Fruit fly (Drosophila melanogaster) whole organism, embryonic: Measurements from ENCODE around the gene hob.

Experiments used
- Aef1 ChIP-seq: fragments of 200-800 bp; sonication (Bioruptor generic); IDR thresholded peaks from 3 replicates; pipeline ENCODE4 v1.3.6; 2022; ENCODE audit warnings: missing biosample characterization, missing genetic modification characterization
- Atf-2 ChIP-seq: fragments of 200-800 bp; sonication (Bioruptor generic); optimal IDR thresholded peaks from 2 replicates; lab custom pipeline; 2016; ENCODE audit warnings: missing biosample characterization, missing genetic modification characterization
- C15 ChIP-seq: fragments of 200-800 bp; sonication (Bioruptor generic); IDR thresholded peaks from 3 replicates; pipeline ENCODE4 v1.3.6; 2022; ENCODE audit warnings: missing biosample characterization, missing genetic modification characterization
- CG10959 ChIP-seq: fragments of 200-800 bp; sonication (Bioruptor generic); IDR thresholded peaks from 2 replicates; pipeline ENCODE4 v1.3.6; 2022; ENCODE audit warnings: missing biosample characterization, missing genetic modification characterization
- CG11695 ChIP-seq: fragments of 200-800 bp; sonication (Bioruptor generic); IDR thresholded peaks from 3 replicates; pipeline ENCODE4 v1.3.6; 2022; ENCODE audit warnings: missing biosample characterization, missing genetic modification characterization
- CG11696 ChIP-seq: fragments of 200-800 bp; sonication (Bioruptor generic); IDR thresholded peaks from 2 replicates; pipeline ENCODE4 v1.3.6; 2022; ENCODE audit warnings: missing biosample characterization, missing genetic modification characterization
- CG11723 ChIP-seq: fragments of 200-800 bp; sonication (Bioruptor generic); optimal IDR thresholded peaks from 2 replicates; lab custom pipeline; 2017; ENCODE audit warnings: missing biosample characterization, mild to moderate bottlenecking, missing genetic modification characterization
- CG1233 ChIP-seq: fragments of 200-800 bp; sonication (Bioruptor generic); optimal IDR thresholded peaks from 4 replicates; lab custom pipeline; 2018; ENCODE audit warnings: missing biosample characterization, mild to moderate bottlenecking, missing genetic modification characterization
- CG13123 ChIP-seq: fragments of 200-800 bp; sonication (Bioruptor generic); optimal IDR thresholded peaks from 2 replicates; lab custom pipeline; 2016; ENCODE audit warnings: missing biosample characterization, missing genetic modification characterization
- CG13287 ChIP-seq: fragments of 200-800 bp; sonication (Bioruptor generic); IDR thresholded peaks from 2 replicates; pipeline ENCODE4 v1.3.6; 2022; ENCODE audit warnings: missing biosample characterization, missing genetic modification characterization; ENCODE audit not compliant: partially characterized antibody
- CG17186 ChIP-seq: fragments of 200-800 bp; sonication (Bioruptor generic); optimal IDR thresholded peaks from 3 replicates; lab custom pipeline; 2017; ENCODE audit warnings: missing biosample characterization, missing genetic modification reagents, missing genetic modification characterization
- CG17912 ChIP-seq: fragments of 200-800 bp; sonication (Bioruptor generic); optimal IDR thresholded peaks from 2 replicates; lab custom pipeline; 2018; ENCODE audit warnings: missing biosample characterization, mild to moderate bottlenecking, missing genetic modification characterization
- CG1832 ChIP-seq: fragments of 200-800 bp; sonication (Bioruptor generic); optimal IDR thresholded peaks from 2 replicates; lab custom pipeline; 2017; ENCODE audit warnings: missing biosample characterization, mild to moderate bottlenecking, missing genetic modification characterization, inconsistent platforms
- CG18599 ChIP-seq: fragments of 200-800 bp; sonication (Bioruptor generic); optimal IDR thresholded peaks from 3 replicates; lab custom pipeline; 2017; ENCODE audit warnings: missing biosample characterization, missing genetic modification characterization, mild to moderate bottlenecking, moderate library complexity, missing genetic modification reagents
- CG2120 ChIP-seq: fragments of 200-800 bp; sonication (Bioruptor generic); optimal IDR thresholded peaks from 3 replicates; lab custom pipeline; 2016; ENCODE audit warnings: missing biosample characterization, missing genetic modification characterization
- CG30431 ChIP-seq: fragments of 200-800 bp; sonication (Bioruptor generic); optimal IDR thresholded peaks from 2 replicates; lab custom pipeline; 2017; ENCODE audit warnings: missing biosample characterization, missing genetic modification characterization
- CG31441 ChIP-seq: fragments of 200-800 bp; sonication (Bioruptor generic); IDR thresholded peaks from 2 replicates; pipeline ENCODE4 v1.3.6; 2022; ENCODE audit warnings: missing biosample characterization, missing genetic modification characterization
- CG3281 ChIP-seq: fragments of 200-800 bp; sonication (Bioruptor generic); optimal IDR thresholded peaks from 3 replicates; lab custom pipeline; 2017; ENCODE audit warnings: missing biosample characterization, mild to moderate bottlenecking, missing genetic modification characterization
- CG4854 ChIP-seq: fragments of 200-800 bp; sonication (Bioruptor generic); optimal IDR thresholded peaks from 2 replicates; lab custom pipeline; 2016; ENCODE audit warnings: missing biosample characterization, missing genetic modification characterization, inconsistent platforms
- CG6813 ChIP-seq: fragments of 200-800 bp; sonication (Bioruptor generic); optimal IDR thresholded peaks from 2 replicates; lab custom pipeline; 2017; ENCODE audit warnings: missing biosample characterization, missing genetic modification characterization, mild to moderate bottlenecking, moderate library complexity, missing genetic modification reagents
- CkIIα-i1 ChIP-seq: fragments of 200-800 bp; sonication (Bioruptor generic); IDR thresholded peaks from 2 replicates; pipeline ENCODE4 v1.3.6; 2022; ENCODE audit warnings: missing biosample characterization, missing genetic modification characterization
- D19A ChIP-seq: fragments of 200-800 bp; optimal IDR thresholded peaks from 3 replicates; lab custom pipeline; 2019; ENCODE audit warnings: missing biosample characterization, mild to moderate bottlenecking, missing genetic modification characterization, moderate library complexity
- Dbx ChIP-seq: fragments of 200-800 bp; sonication (Bioruptor generic); IDR thresholded peaks from 3 replicates; pipeline ENCODE4 v1.3.6; 2022; ENCODE audit warnings: missing biosample characterization, missing genetic modification characterization
- Dip2 ChIP-seq: fragments of 200-800 bp; sonication (Bioruptor generic); IDR thresholded peaks from 2 replicates; pipeline ENCODE4 v1.3.6; 2022; ENCODE audit warnings: missing biosample characterization, missing genetic modification characterization
- Doc2 ChIP-seq: fragments of 200-800 bp; sonication (Bioruptor generic); IDR thresholded peaks from 2 replicates; pipeline ENCODE4 v1.3.6; 2022; ENCODE audit warnings: missing biosample characterization, missing genetic modification characterization
- Ets65A ChIP-seq: fragments of 200-800 bp; sonication (Bioruptor generic); peaks from one replicate; lab custom pipeline; 2016; ENCODE audit warnings: missing biosample characterization, missing genetic modification characterization
- HmgD ChIP-seq: fragments of 200-800 bp; sonication (Bioruptor generic); optimal IDR thresholded peaks from 3 replicates; lab custom pipeline; 2016; ENCODE audit warnings: missing biosample characterization, missing genetic modification characterization
- Hmr ChIP-seq: fragments of 200-800 bp; sonication (Bioruptor generic); optimal IDR thresholded peaks from 3 replicates; lab custom pipeline; 2017; ENCODE audit warnings: mild to moderate bottlenecking, missing biosample characterization, missing genetic modification reagents, missing genetic modification characterization
- Kr ChIP-seq: fragments of 200-800 bp; sonication (Bioruptor generic); optimal IDR thresholded peaks from 2 replicates; lab custom pipeline; 2017; ENCODE audit warnings: missing biosample characterization, mild to moderate bottlenecking, missing genetic modification characterization
- Max ChIP-seq: fragments of 200-800 bp; sonication (Bioruptor generic); optimal IDR thresholded peaks from 2 replicates; lab custom pipeline; 2016; ENCODE audit warnings: missing biosample characterization, mild to moderate bottlenecking, missing genetic modification characterization
- Nf-YB ChIP-seq: fragments of 200-800 bp; sonication (Bioruptor generic); optimal IDR thresholded peaks from 3 replicates; lab custom pipeline; 2019; ENCODE audit warnings: missing biosample characterization, mild to moderate bottlenecking, missing genetic modification characterization, moderate library complexity
- Optix ChIP-seq: fragments of 200-800 bp; sonication (Bioruptor generic); IDR thresholded peaks from 3 replicates; pipeline ENCODE4 v1.3.6; 2022; ENCODE audit warnings: missing biosample characterization, missing genetic modification characterization
- Spps ChIP-seq: fragments of 200-800 bp; sonication (Bioruptor generic); optimal IDR thresholded peaks from 2 replicates; lab custom pipeline; 2018; ENCODE audit warnings: missing biosample characterization, mild to moderate bottlenecking, missing genetic modification characterization
- TFAM ChIP-seq: fragments of 200-800 bp; sonication (Bioruptor generic); optimal IDR thresholded peaks from 2 replicates; lab custom pipeline; 2017; ENCODE audit warnings: missing biosample characterization, missing genetic modification characterization, inconsistent platforms
- Trl ChIP-seq, 3 experiments: fragments of >200 bp in 2 of 3; fragments of 200-800 bp in 1 of 3; sonication (Bioruptor generic) in 1 of 3; optimal IDR thresholded peaks; 2 replicates in 1 of 3; 3 replicates in 2 of 3; lab custom pipeline; 2016 to 2017; ENCODE audit warnings: missing biosample characterization in 1 of 3, missing genetic modification characterization in 1 of 3
- chif ChIP-seq, 2 experiments: fragments of 200-800 bp; sonication (Bioruptor generic); optimal IDR thresholded peaks; 3 replicates each; lab custom pipeline; 2016; ENCODE audit warnings: missing biosample characterization in 2 of 2, missing genetic modification characterization in 2 of 2
- crc ChIP-seq: fragments of 200-800 bp; sonication (Bioruptor generic); optimal IDR thresholded peaks from 2 replicates; lab custom pipeline; 2016; ENCODE audit warnings: missing biosample characterization, missing genetic modification characterization
- ewg ChIP-seq: fragments of 200-800 bp; sonication (Bioruptor generic); optimal IDR thresholded peaks from 3 replicates; lab custom pipeline; 2017; ENCODE audit warnings: mild to moderate bottlenecking, missing biosample characterization, missing genetic modification reagents, missing genetic modification characterization
- ftz-f1 ChIP-seq: fragments of 200-800 bp; sonication (Bioruptor generic); optimal IDR thresholded peaks from 2 replicates; lab custom pipeline; 2016; ENCODE audit warnings: missing biosample characterization, missing genetic modification characterization
- fu2 ChIP-seq: fragments of 200-800 bp; sonication (Bioruptor generic); optimal IDR thresholded peaks from 2 replicates; lab custom pipeline; 2016; ENCODE audit warnings: missing biosample characterization, missing genetic modification characterization
- gem ChIP-seq: fragments of 200-800 bp; sonication (Bioruptor generic); optimal IDR thresholded peaks from 2 replicates; lab custom pipeline; 2019; ENCODE audit warnings: missing biosample characterization, mild to moderate bottlenecking, missing genetic modification characterization, moderate library complexity
- grau ChIP-seq: fragments of 200-800 bp; optimal IDR thresholded peaks from 3 replicates; lab custom pipeline; 2019; ENCODE audit warnings: missing biosample characterization, mild to moderate bottlenecking, missing genetic modification characterization, moderate library complexity
- hb ChIP-seq: fragments of 200-800 bp; sonication (Bioruptor generic); IDR thresholded peaks from 3 replicates; pipeline ENCODE4 v1.3.6; 2022; ENCODE audit warnings: missing biosample characterization, missing genetic modification characterization; ENCODE audit not compliant: partially characterized antibody
- knrl ChIP-seq: fragments of 200-800 bp; sonication (Bioruptor generic); IDR thresholded peaks from 3 replicates; pipeline ENCODE4 v1.3.6; 2022; ENCODE audit warnings: missing biosample characterization, missing genetic modification characterization; ENCODE audit not compliant: partially characterized antibody
- nerfin-2 ChIP-seq: fragments of 200-800 bp; sonication (Bioruptor generic); IDR thresholded peaks from 2 replicates; pipeline ENCODE4 v1.3.6; 2022; ENCODE audit warnings: missing biosample characterization, missing genetic modification characterization; ENCODE audit not compliant: partially characterized antibody
- org-1 ChIP-seq: fragments of 200-800 bp; sonication (Bioruptor generic); optimal IDR thresholded peaks from 2 replicates; lab custom pipeline; 2017; ENCODE audit warnings: missing biosample characterization, missing genetic modification characterization
- pho ChIP-seq: fragments of 200-800 bp; sonication (Bioruptor generic); optimal IDR thresholded peaks from 2 replicates; lab custom pipeline; 2016; ENCODE audit warnings: missing biosample characterization, missing genetic modification characterization
- sens-2 ChIP-seq: fragments of 200-800 bp; sonication (Bioruptor generic); IDR thresholded peaks from 2 replicates; pipeline ENCODE4 v1.3.6; 2022; ENCODE audit warnings: missing biosample characterization, missing genetic modification characterization
- trem ChIP-seq: fragments of 200-800 bp; optimal IDR thresholded peaks from 3 replicates; lab custom pipeline; 2019; ENCODE audit warnings: missing biosample characterization, mild to moderate bottlenecking, missing genetic modification characterization, moderate library complexity
- wdn ChIP-seq: fragments of 200-800 bp; sonication (Bioruptor generic); IDR thresholded peaks from 2 replicates; pipeline ENCODE4 v1.3.6; 2022; ENCODE audit warnings: missing biosample characterization, missing genetic modification characterization
- zfh2 ChIP-seq: fragments of 200-800 bp; sonication (Bioruptor generic); optimal IDR thresholded peaks from 2 replicates; lab custom pipeline; 2016; ENCODE audit warnings: missing biosample characterization, missing genetic modification characterization

Gene hob

dm6 chr3L:3197464-3197863, 21.3 kb downstream of the hob start, which contains the start of gene CG14966 (continued):
- no peak for TF ChIP-seq ewg (GFP tag; lab: Kevin White, UChicago)
- TF ChIP-seq trem (tag; lab: Kevin White, UChicago): peak; percentile 76
- no peak for TF ChIP-seq CG13123
- peak in 1 of 2 experiments; percentile 11 for TF ChIP-seq chif (GFP tag; optimal IDR thresholded peaks at IDR 0.05; lab: Kevin White, UChicago)
- peak; percentile 78; the same call in 2 of the 3 replicates for TF ChIP-seq hb (GFP tag; lab: Robert Waterston, UW)
- TF ChIP-seq fu2: peak; percentile 33
- peak; percentile 22 for TF ChIP-seq zfh2 (GFP tag; lab: Kevin White, UChicago)
- no peak for TF ChIP-seq Atf-2 (GFP tag; lab: Kevin White, UChicago)
- TF ChIP-seq D19A (tag; lab: Kevin White, UChicago): no peak
- TF ChIP-seq CG11723 (GFP tag; lab: Kevin White, UChicago): no peak
- no peak for TF ChIP-seq C15 (GFP tag; lab: Robert Waterston, UW)
- peak; percentile 27 for TF ChIP-seq Ets65A
- TF ChIP-seq CG13287 (GFP tag; lab: Robert Waterston, UW): peak; percentile 96
- no peak for TF ChIP-seq CG11695
- no peak for TF ChIP-seq ftz-f1 (GFP tag; lab: Kevin White, UChicago)
- peak; percentile 34 for TF ChIP-seq grau (tag; lab: Kevin White, UChicago)
- TF ChIP-seq sens-2: no peak
- no peak for TF ChIP-seq CG17912 (GFP tag; lab: Kevin White, UChicago)
- TF ChIP-seq CG30431 (GFP tag; lab: Kevin White, UChicago): no peak
- TF ChIP-seq HmgD: peak; percentile 44
- TF ChIP-seq wdn (GFP tag; lab: Robert Waterston, UW): no peak
- no peak for TF ChIP-seq CG31441 (GFP tag; lab: Robert Waterston, UW)
- TF ChIP-seq CG11696 (GFP tag; lab: Robert Waterston, UW): no peak
- TF ChIP-seq CG1233: no peak
- peak; percentile 88 for TF ChIP-seq knrl (GFP tag; lab: Robert Waterston, UW)
- no peak for TF ChIP-seq org-1 (GFP tag; lab: Kevin White, UChicago)
- TF ChIP-seq Doc2 (GFP tag; lab: Robert Waterston, UW): no peak
- TF ChIP-seq Hmr (GFP tag; lab: Kevin White, UChicago): peak; percentile 27
- peak; percentile 29 for TF ChIP-seq pho (GFP tag; lab: Kevin White, UChicago)
- TF ChIP-seq CG17186 (GFP tag; lab: Kevin White, UChicago): no peak
- no peak for TF ChIP-seq CkIIα-i1 (GFP tag; lab: Robert Waterston, UW)
- peak; percentile 22 for TF ChIP-seq CG18599 (GFP tag; lab: Kevin White, UChicago)
- TF ChIP-seq Optix (GFP tag; lab: Robert Waterston, UW): no peak
- TF ChIP-seq Kr (GFP tag; lab: Kevin White, UChicago): no peak
- TF ChIP-seq TFAM (GFP tag; lab: Kevin White, UChicago): no peak
- no peak for TF ChIP-seq Dip2 (GFP tag; lab: Robert Waterston, UW)
- TF ChIP-seq Dbx (GFP tag; lab: Robert Waterston, UW): peak; percentile 57; the same call in 2 of the 3 replicates
- no peak for TF ChIP-seq Nf-YB (GFP tag; lab: Kevin White, UChicago)
- TF ChIP-seq Trl (optimal IDR thresholded peaks at IDR 0.05; lab: Kevin White, UChicago): no peak
- TF ChIP-seq Trl (GFP tag; optimal IDR thresholded peaks at IDR 0.05; lab: Kevin White, UChicago): no peak
- TF ChIP-seq CG2120 (GFP tag; lab: Kevin White, UChicago): peak; percentile 66
- TF ChIP-seq nerfin-2 (GFP tag; lab: Robert Waterston, UW): peak; percentile 66; the same call in 1 of the 2 replicates
- TF ChIP-seq Max (GFP tag; lab: Kevin White, UChicago): peak; percentile 36
- no peak for TF ChIP-seq CG10959
- no peak for TF ChIP-seq Spps (tag; lab: Kevin White, UChicago)
- no peak for TF ChIP-seq CG1832 (GFP tag; lab: Kevin White, UChicago)
- no peak for TF ChIP-seq CG3281 (GFP tag; lab: Kevin White, UChicago)
- peak; percentile 33 for TF ChIP-seq gem (tag; lab: Kevin White, UChicago)
- no peak for TF ChIP-seq Aef1 (GFP tag; lab: Robert Waterston, UW)
- TF ChIP-seq crc (GFP tag; lab: Kevin White, UChicago): no peak
- TF ChIP-seq CG6813 (GFP tag; lab: Kevin White, UChicago): no peak
- TF ChIP-seq CG4854 (GFP tag; lab: Kevin White, UChicago): peak; percentile 19
